Fruit fly (Drosophila melanogaster) whole organism, wandering third instar larva: Measurements from ENCODE around the gene CG11381.
A peak's percentile ranks its signal among the peaks of the same experiment; 100 is the strongest.

Source experiments
- Abd-B ChIP-seq: fragments of >200 bp; optimal IDR thresholded peaks from 2 replicates; lab custom pipeline; 2017; ENCODE audit warnings: missing biosample characterization, missing genetic modification characterization
- CG32264 ChIP-seq: fragments of 200-800 bp; sonication (Bioruptor generic); optimal IDR thresholded peaks from 2 replicates; lab custom pipeline; 2016; ENCODE audit warnings: missing biosample characterization, missing genetic modification characterization
- CG9705 ChIP-seq: fragments of 200-800 bp; sonication (Bioruptor generic); optimal IDR thresholded peaks from 2 replicates; lab custom pipeline; 2018; ENCODE audit warnings: missing biosample characterization, mild to moderate bottlenecking, missing genetic modification characterization
- CrebA ChIP-seq: fragments of 200-800 bp; sonication (Bioruptor generic); optimal IDR thresholded peaks from 2 replicates; lab custom pipeline; 2016; ENCODE audit warnings: missing biosample characterization, mild to moderate bottlenecking, missing genetic modification characterization, borderline replicate concordance
- Dfd ChIP-seq: fragments of >200 bp; optimal IDR thresholded peaks from 2 replicates; lab custom pipeline; 2017; ENCODE audit warnings: missing biosample characterization, missing genetic modification characterization
- Dif ChIP-seq: fragments of 200-275, 200-300 bp; sonication (Bioruptor generic); optimal IDR thresholded peaks from 2 replicates; lab custom pipeline; 2018; ENCODE audit warnings: missing biosample characterization, missing genetic modification characterization; ENCODE audit not compliant: partially characterized antibody
- GATAd ChIP-seq: sonication (Bioruptor generic); optimal IDR thresholded peaks from 2 replicates; lab custom pipeline; 2016; ENCODE audit warnings: missing biosample characterization, missing genetic modification characterization
- HLH106 ChIP-seq: fragments of 200-800 bp; optimal IDR thresholded peaks from 3 replicates; lab custom pipeline; 2019; ENCODE audit warnings: missing biosample characterization, mild to moderate bottlenecking, missing genetic modification characterization, moderate library complexity
- Hnf4 ChIP-seq: fragments of 200-800 bp; sonication (Bioruptor generic); optimal IDR thresholded peaks from 2 replicates; lab custom pipeline; 2016; ENCODE audit warnings: missing biosample characterization, mild to moderate bottlenecking, missing genetic modification characterization
- Hr78 ChIP-seq: fragments of >200 bp; optimal IDR thresholded peaks from 2 replicates; lab custom pipeline; 2017; ENCODE audit warnings: missing biosample characterization, missing genetic modification characterization
- Hr83 ChIP-seq: fragments of 200-300 bp; sonication (Bioruptor generic); optimal IDR thresholded peaks from 2 replicates; lab custom pipeline; 2016; ENCODE audit warnings: missing biosample characterization, mild to moderate bottlenecking, missing genetic modification characterization, moderate library complexity; ENCODE audit not compliant: poor library complexity, severe bottlenecking
- Jra ChIP-seq: sonication (Bioruptor generic); optimal IDR thresholded peaks from 2 replicates; lab custom pipeline; 2016; ENCODE audit warnings: missing biosample characterization, missing genetic modification characterization
- Mio ChIP-seq: sonication (Bioruptor generic); optimal IDR thresholded peaks from 2 replicates; lab custom pipeline; 2016; ENCODE audit warnings: missing biosample characterization, missing genetic modification characterization
- Myc ChIP-seq: fragments of >200 bp; optimal IDR thresholded peaks from 2 replicates; lab custom pipeline; 2017
- N ChIP-seq: fragments of >200 bp; optimal IDR thresholded peaks from 2 replicates; lab custom pipeline; 2018; ENCODE audit warnings: missing biosample characterization, missing external identifiers, missing genetic modification characterization
- OdsH ChIP-seq: fragments of 200-800 bp; sonication (Bioruptor generic); optimal IDR thresholded peaks from 2 replicates; lab custom pipeline; 2016; ENCODE audit warnings: missing biosample characterization, mild to moderate bottlenecking, missing genetic modification characterization
- Rel ChIP-seq, 2 experiments: fragments of 200-800 bp; sonication (Bioruptor generic) in 1 of 2; optimal IDR thresholded peaks; 2 replicates in 1 of 2; 3 replicates in 1 of 2; lab custom pipeline; 2016 to 2019; ENCODE audit warnings: mild to moderate bottlenecking in 2 of 2, missing biosample characterization in 2 of 2, missing genetic modification characterization in 2 of 2, moderate library complexity in 1 of 2
- Sp1 ChIP-seq: fragments of 200-800 bp; sonication (Bioruptor generic); optimal IDR thresholded peaks from 3 replicates; lab custom pipeline; 2019; ENCODE audit warnings: missing biosample characterization, mild to moderate bottlenecking, missing genetic modification characterization, moderate library complexity
- Vsx2 ChIP-seq: fragments of 200-300, 225-300 bp; sonication (Bioruptor generic); optimal IDR thresholded peaks from 2 replicates; lab custom pipeline; 2018; ENCODE audit warnings: missing biosample characterization, missing genetic modification characterization; ENCODE audit not compliant: partially characterized antibody
- br ChIP-seq: fragments of 200-800 bp; sonication (Bioruptor generic); optimal IDR thresholded peaks from 2 replicates; lab custom pipeline; 2016; ENCODE audit warnings: missing biosample characterization, missing genetic modification characterization
- brk ChIP-seq: fragments of 200-800 bp; sonication (Bioruptor generic); optimal IDR thresholded peaks from 2 replicates; lab custom pipeline; 2016; ENCODE audit warnings: missing biosample characterization, mild to moderate bottlenecking, missing genetic modification characterization
- dl ChIP-seq, 2 experiments: fragments of 175-275, 200-275 bp in 1 of 2; fragments of 200-275 bp in 1 of 2; sonication (Bioruptor generic); optimal IDR thresholded peaks; lab custom pipeline; 2018; ENCODE audit warnings: mild to moderate bottlenecking in 2 of 2, missing biosample characterization in 2 of 2, missing genetic modification characterization in 2 of 2, moderate library complexity in 2 of 2; ENCODE audit not compliant: partially characterized antibody in 2 of 2, insufficient read depth in 1 of 2
- dmrt93B ChIP-seq: fragments of 200-800 bp; sonication (Bioruptor generic); optimal IDR thresholded peaks from 2 replicates; lab custom pipeline; 2018; ENCODE audit warnings: missing biosample characterization, mild to moderate bottlenecking, missing genetic modification characterization
- dsf ChIP-seq: sonication (Bioruptor generic); optimal IDR thresholded peaks from 2 replicates; lab custom pipeline; 2016; ENCODE audit warnings: missing biosample characterization, missing genetic modification characterization, borderline replicate concordance
- ey ChIP-seq: fragments of 200-800 bp; sonication (Bioruptor generic); optimal IDR thresholded peaks from 2 replicates; lab custom pipeline; 2016; ENCODE audit warnings: missing biosample characterization, missing genetic modification characterization
- foxo ChIP-seq, 2 experiments: fragments of 200-800 bp; sonication (Bioruptor generic); optimal IDR thresholded peaks; 2 replicates in 1 of 2; 3 replicates in 1 of 2; lab custom pipeline; 2016 to 2017; ENCODE audit warnings: missing biosample characterization in 2 of 2, missing genetic modification characterization in 2 of 2
- fru ChIP-seq: fragments of 200-800 bp; sonication (Bioruptor generic); optimal IDR thresholded peaks from 3 replicates; lab custom pipeline; 2016; ENCODE audit warnings: missing biosample characterization, mild to moderate bottlenecking, missing genetic modification characterization
- h ChIP-seq: fragments of 200-800 bp; sonication (Bioruptor generic); optimal IDR thresholded peaks from 3 replicates; lab custom pipeline; 2016; ENCODE audit warnings: missing biosample characterization, mild to moderate bottlenecking, missing genetic modification characterization
- jim ChIP-seq: fragments of 175-275, 200-325 bp; sonication (Bioruptor generic); optimal IDR thresholded peaks from 2 replicates; lab custom pipeline; 2016; ENCODE audit warnings: missing biosample characterization, mild to moderate bottlenecking, missing genetic modification characterization
- lola ChIP-seq: fragments of >200 bp; optimal IDR thresholded peaks from 2 replicates; lab custom pipeline; 2017; ENCODE audit warnings: missing biosample characterization, missing genetic modification characterization
- pan ChIP-seq: fragments of >200 bp; optimal IDR thresholded peaks from 2 replicates; lab custom pipeline; 2017
- psq ChIP-seq: fragments of 200-800 bp; sonication (Bioruptor generic); optimal IDR thresholded peaks from 3 replicates; lab custom pipeline; 2017; ENCODE audit warnings: missing biosample characterization, mild to moderate bottlenecking, missing genetic modification characterization, moderate library complexity
- rgr ChIP-seq: fragments of 200-800 bp; sonication (Bioruptor generic); optimal IDR thresholded peaks from 3 replicates; lab custom pipeline; 2016; ENCODE audit warnings: missing biosample characterization, mild to moderate bottlenecking, missing genetic modification characterization
- sage ChIP-seq: fragments of 200-800 bp; sonication (Bioruptor generic); optimal IDR thresholded peaks from 2 replicates; lab custom pipeline; 2016; ENCODE audit warnings: missing biosample characterization, mild to moderate bottlenecking, missing genetic modification characterization
- sv ChIP-seq: fragments of 200-800 bp; sonication (Bioruptor generic); optimal IDR thresholded peaks from 3 replicates; lab custom pipeline; 2016; ENCODE audit warnings: missing biosample characterization, missing genetic modification characterization
- tai ChIP-seq: sonication (Bioruptor generic); optimal IDR thresholded peaks from 2 replicates; lab custom pipeline; 2016; ENCODE audit warnings: missing biosample characterization, missing genetic modification characterization
- usp ChIP-seq: fragments of >200 bp; optimal IDR thresholded peaks from 2 replicates; lab custom pipeline; 2017; ENCODE audit warnings: missing biosample characterization, missing genetic modification characterization
- woc ChIP-seq: sonication (Bioruptor generic); optimal IDR thresholded peaks from 2 replicates; lab custom pipeline; 2016; ENCODE audit warnings: missing biosample characterization, mild to moderate bottlenecking, missing genetic modification characterization

Gene CG11381

dm6 chrX:1235618-1236006 is 32.0 kb downstream of the CG11381 start:
- TF ChIP-seq Hr83 (GFP tag; lab: Kevin White, UChicago) (no peak), ey (GFP tag; lab: Kevin White, UChicago) (no peak), woc (peak; percentile 20), jim (GFP tag; lab: Kevin White, UChicago) (no peak), psq (GFP tag; lab: Kevin White, UChicago) (peak; percentile 9)

- TF ChIP-seq HLH106 (tag; lab: Kevin White, UChicago), result no peak
- TF ChIP-seq CrebA, result no peak
- TF ChIP-seq N (GFP tag; lab: Kevin White, UChicago), result no peak
- TF ChIP-seq CG32264 (GFP tag; lab: Kevin White, UChicago), result no peak
- no peak for TF ChIP-seq Rel (GFP tag; optimal IDR thresholded peaks at IDR 0.05; lab: Kevin White, UChicago)
- peak; percentile 98 for TF ChIP-seq Rel (tag; optimal IDR thresholded peaks at IDR 0.05; lab: Kevin White, UChicago)
- peak; percentile 22 for TF ChIP-seq h (GFP tag; lab: Kevin White, UChicago)
- peak; percentile 69 for TF ChIP-seq Myc (lab: Kevin White, UChicago)
- TF ChIP-seq pan, result no peak
- peak; percentile 22 for TF ChIP-seq Hr83 (GFP tag; lab: Kevin White, UChicago)
- TF ChIP-seq Hnf4 (GFP tag; lab: Kevin White, UChicago), result peak; percentile 15
- no peak for TF ChIP-seq dl (GFP tag; optimal IDR thresholded peaks at IDR 0.05; lab: Kevin White, UChicago; ENCODE audit: insufficient read depth in 1 of 2, partially characterized antibody in 2 of 2)
- TF ChIP-seq OdsH (GFP tag; lab: Kevin White, UChicago), result peak; percentile 10
- TF ChIP-seq foxo (GFP tag; optimal IDR thresholded peaks at IDR 0.05; lab: Kevin White, UChicago), result peak in 1 of 2 experiments; percentile 24
- TF ChIP-seq fru (GFP tag; lab: Kevin White, UChicago), result peak; percentile 9
- TF ChIP-seq dsf (GFP tag; lab: Kevin White, UChicago), result no peak
- TF ChIP-seq Dif (GFP tag; lab: Kevin White, UChicago), result no peak
- peak; percentile 10 for TF ChIP-seq ey (GFP tag; lab: Kevin White, UChicago)
- no peak for TF ChIP-seq dmrt93B
- TF ChIP-seq br (GFP tag; lab: Kevin White, UChicago), result no peak
- TF ChIP-seq Jra (GFP tag; lab: Kevin White, UChicago), result peak; percentile 9
- TF ChIP-seq lola (GFP tag; lab: Kevin White, UChicago), result no peak
- no peak for TF ChIP-seq woc
- TF ChIP-seq jim (GFP tag; lab: Kevin White, UChicago), result no peak
- TF ChIP-seq psq (GFP tag; lab: Kevin White, UChicago), result peak; percentile 10
Measured at dm6 chrX:1236475-1236874, 32.9 kb downstream of the CG11381 start, which contains the start of gene CG3638. TSS of gene CG3638 (minus strand) at chrX:1236684.

dm6 chrX:1239832-1240231 is 36.3 kb downstream of the CG11381 start, which contains the start of gene CG11403:
TSS of gene CG11403 (minus strand) at chrX:1239884.
- no peak for TF ChIP-seq sage
- TF ChIP-seq rgr (GFP tag; lab: Kevin White, UChicago), result no peak
- TF ChIP-seq Hr83 (GFP tag; lab: Kevin White, UChicago), result no peak
- no peak for TF ChIP-seq Hnf4 (GFP tag; lab: Kevin White, UChicago)
- no peak for TF ChIP-seq woc
- TF ChIP-seq Myc (lab: Kevin White, UChicago), result no peak
- no peak for TF ChIP-seq GATAd (GFP tag; lab: Kevin White, UChicago)
- no peak for TF ChIP-seq brk (GFP tag; lab: Kevin White, UChicago)
- TF ChIP-seq lola (GFP tag; lab: Kevin White, UChicago), result no peak
- no peak for TF ChIP-seq tai (GFP tag; lab: Kevin White, UChicago)
- TF ChIP-seq Hr78, result no peak
- TF ChIP-seq Dif (GFP tag; lab: Kevin White, UChicago), result no peak
- peak; percentile 13 for TF ChIP-seq fru (GFP tag; lab: Kevin White, UChicago)
- no peak for TF ChIP-seq ey (GFP tag; lab: Kevin White, UChicago)
- peak; percentile 25 for TF ChIP-seq HLH106 (tag; lab: Kevin White, UChicago)
- no peak for TF ChIP-seq dsf (GFP tag; lab: Kevin White, UChicago)
- no peak for TF ChIP-seq sv
- TF ChIP-seq CG9705 (GFP tag; lab: Kevin White, UChicago), result no peak
- TF ChIP-seq pan, result no peak
- peak; percentile 4 for TF ChIP-seq psq (GFP tag; lab: Kevin White, UChicago)
- peak; percentile 14 for TF ChIP-seq h (GFP tag; lab: Kevin White, UChicago)
- no peak for TF ChIP-seq br (GFP tag; lab: Kevin White, UChicago)
- TF ChIP-seq jim (GFP tag; lab: Kevin White, UChicago), result no peak
- no peak for TF ChIP-seq dmrt93B
- no peak for TF ChIP-seq Vsx2 (GFP tag; lab: Kevin White, UChicago)
- no peak for TF ChIP-seq dl (GFP tag; optimal IDR thresholded peaks at IDR 0.05; lab: Kevin White, UChicago; ENCODE audit: insufficient read depth in 1 of 2, partially characterized antibody in 2 of 2)
- no peak for TF ChIP-seq Rel (GFP tag; optimal IDR thresholded peaks at IDR 0.05; lab: Kevin White, UChicago)
- no peak for TF ChIP-seq Rel (tag; optimal IDR thresholded peaks at IDR 0.05; lab: Kevin White, UChicago)
- peak in 1 of 2 experiments; percentile 34 for TF ChIP-seq foxo (GFP tag; optimal IDR thresholded peaks at IDR 0.05; lab: Kevin White, UChicago)
- no peak for TF ChIP-seq CrebA
- TF ChIP-seq Mio, result no peak
- peak; percentile 16 for TF ChIP-seq Sp1
- no peak for TF ChIP-seq Abd-B
- TF ChIP-seq N (GFP tag; lab: Kevin White, UChicago), result no peak
- no peak for TF ChIP-seq CG32264 (GFP tag; lab: Kevin White, UChicago)
- no peak for TF ChIP-seq Dfd
- TF ChIP-seq usp (GFP tag; lab: Kevin White, UChicago), result no peak
- TF ChIP-seq Jra (GFP tag; lab: Kevin White, UChicago), result peak; percentile 35
- no peak for TF ChIP-seq OdsH (GFP tag; lab: Kevin White, UChicago)
